Worm (Caenorhabditis elegans) whole organism, L4/young adult: Measurements from ENCODE around the gene nas-24.

Experiments
- W03F9.2 ChIP-seq: fragments of 150-350 bp; optimal IDR thresholded peaks from 2 replicates; lab custom pipeline; 2014; ENCODE audit warnings: missing biosample characterization, missing genetic modification characterization
- dao-5 ChIP-seq: sonication (generic microtip); optimal IDR thresholded peaks from 2 replicates; lab custom pipeline; 2016; ENCODE audit warnings: missing genotype, missing genetic modification characterization, moderate library complexity, missing compliant biosample characterization
- him-1 ChIP-seq: sonication (generic microtip); optimal IDR thresholded peaks from 2 replicates; lab custom pipeline; 2016; ENCODE audit warnings: missing genotype, missing genetic modification reagents, missing genetic modification characterization, missing compliant biosample characterization

DNA sequence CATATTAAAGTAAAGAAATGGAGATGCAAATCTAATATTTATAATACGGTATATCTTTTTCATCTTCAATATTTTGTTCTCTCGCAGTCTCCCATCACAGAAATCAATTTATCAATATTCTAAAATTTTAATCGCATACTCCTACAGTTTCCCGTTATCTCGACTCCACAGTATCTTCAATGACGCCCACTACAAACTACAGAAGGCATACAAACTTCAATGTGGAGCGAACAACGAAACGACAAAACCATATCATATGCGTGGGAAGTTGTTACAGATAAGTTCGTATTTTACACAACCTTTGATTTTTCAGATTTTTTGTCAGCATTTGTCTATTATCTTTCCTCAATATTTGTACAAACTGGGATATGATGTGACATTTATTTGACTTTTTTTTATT lies 29.3 kb upstream of the nas-24 start:
- no peak for TF ChIP-seq him-1
- TF ChIP-seq W03F9.2 (tag; lab: Kevin White, UChicago): no peak
- no peak for TF ChIP-seq dao-5 (tag; lab: Kevin White, UChicago)
